Worm (Caenorhabditis elegans) whole organism, L4/young adult: Measurements from ENCODE around the gene fozi-1.

Source experiments
- W03F9.2 ChIP-seq: fragments of 150-350 bp; optimal IDR thresholded peaks from 2 replicates; lab custom pipeline; 2014; ENCODE audit warnings: missing biosample characterization, missing genetic modification characterization
- dao-5 ChIP-seq: sonication (generic microtip); optimal IDR thresholded peaks from 2 replicates; lab custom pipeline; 2016; ENCODE audit warnings: missing genotype, missing genetic modification characterization, moderate library complexity, missing compliant biosample characterization
- him-1 ChIP-seq: sonication (generic microtip); optimal IDR thresholded peaks from 2 replicates; lab custom pipeline; 2016; ENCODE audit warnings: missing genotype, missing genetic modification reagents, missing genetic modification characterization, missing compliant biosample characterization

DNA sequence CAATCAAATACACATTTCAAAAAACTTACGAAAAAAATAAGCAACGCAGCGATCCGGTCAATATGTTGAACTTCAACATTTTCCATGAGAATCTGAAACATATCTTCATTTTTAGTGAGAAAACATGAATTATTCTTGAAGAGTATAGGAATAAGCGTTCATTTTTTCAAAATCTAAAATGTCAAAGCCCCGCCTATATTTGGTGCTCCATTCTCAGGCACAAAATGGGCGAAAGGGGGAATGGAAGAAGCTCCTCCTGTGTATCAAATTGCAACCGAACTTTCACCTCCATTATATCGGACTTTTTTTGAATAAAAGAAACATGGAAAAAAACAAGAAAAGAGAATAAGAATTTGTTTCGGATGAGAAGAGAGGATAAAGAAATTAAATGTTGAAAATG lies 25.0 kb downstream of the fozi-1 start, which contains the start of gene srx-45:
- TF ChIP-seq him-1 (no peak), dao-5 (tag; lab: Kevin White, UChicago) (no peak), W03F9.2 (tag; lab: Kevin White, UChicago) (no peak)
